Worm (Caenorhabditis elegans) whole organism, early embryonic: ENCODE measurements around the gene oac-53.

ENCODE experiments used
- F13C5.2 ChIP-seq: sonication (generic microtip); optimal IDR thresholded peaks from 2 replicates; lab custom pipeline; 2017; ENCODE audit warnings: mild to moderate bottlenecking, missing genetic modification characterization, inconsistent platforms, missing compliant biosample characterization
- ama-1 ChIP-seq: fragments of 150-350 bp; optimal IDR thresholded peaks from 2 replicates; lab custom pipeline; 2014
- ets-7 ChIP-seq: sonication (generic microtip); optimal IDR thresholded peaks from 2 replicates; lab custom pipeline; 2016; ENCODE audit warnings: missing genotype, missing genetic modification characterization, missing compliant biosample characterization
- flt-1 ChIP-seq: fragments of 200-800 bp; sonication (Bioruptor generic); IDR thresholded peaks from 2 replicates; pipeline ENCODE4 v1.3.6; 2022; ENCODE audit warnings: missing genetic modification characterization, missing compliant biosample characterization
- hmg-4 ChIP-seq: fragments of 200-800 bp; sonication (Bioruptor generic); optimal IDR thresholded peaks from 2 replicates; lab custom pipeline; 2018; ENCODE audit warnings: mild to moderate bottlenecking, missing genetic modification characterization, missing compliant biosample characterization
- hnd-1 ChIP-seq: sonication (generic microtip); optimal IDR thresholded peaks from 2 replicates; lab custom pipeline; 2016; ENCODE audit warnings: missing genetic modification characterization, missing compliant biosample characterization
- pes-1 ChIP-seq: fragments of 200-800 bp; sonication (Bioruptor generic); IDR thresholded peaks from 2 replicates; pipeline ENCODE4 v1.3.6; 2022; ENCODE audit warnings: missing genetic modification reagents, missing genetic modification characterization, missing compliant biosample characterization
- tbx-37 ChIP-seq: fragments of 200-800 bp; sonication (Bioruptor generic); conservative IDR thresholded peaks from 2 replicates; pipeline ENCODE4 v1.3.6; 2022; ENCODE audit warnings: missing genetic modification reagents, missing genetic modification characterization, missing compliant biosample characterization

ce11 chrV:16600623-16601022, 27.1 kb downstream of the oac-53 start, which contains the start of gene T03E6.9:
- TF ChIP-seq ama-1 (lab: Kevin White, UChicago): no peak
- TF ChIP-seq hnd-1 (tag; lab: Kevin White, UChicago): no peak
- TF ChIP-seq ets-7: no peak
- TF ChIP-seq pes-1 (GFP tag; lab: Robert Waterston, UW): no peak
- no peak for TF ChIP-seq tbx-37 (GFP tag; lab: Robert Waterston, UW)
- TF ChIP-seq hmg-4 (GFP tag; lab: Kevin White, UChicago): no peak
- no peak for TF ChIP-seq flt-1 (GFP tag; lab: Robert Waterston, UW)
- no peak for TF ChIP-seq F13C5.2 (tag; lab: Kevin White, UChicago)
